Worm (Caenorhabditis elegans) whole organism, L4/young adult: ENCODE results near the gene Y1B5A.1.

Experiments
- W03F9.2 ChIP-seq: fragments of 150-350 bp; optimal IDR thresholded peaks from 2 replicates; lab custom pipeline; 2014; ENCODE audit warnings: missing biosample characterization, missing genetic modification characterization
- him-1 ChIP-seq: sonication (generic microtip); optimal IDR thresholded peaks from 2 replicates; lab custom pipeline; 2016; ENCODE audit warnings: missing genotype, missing genetic modification reagents, missing genetic modification characterization, missing compliant biosample characterization

- TF ChIP-seq him-1 (tag; lab: Kevin White, UChicago) (no peak), W03F9.2 (tag; lab: Kevin White, UChicago) (no peak)
Measured at ce11 chrX:7128615-7129014, 43.4 kb downstream of the Y1B5A.1 start.
